Fruit fly (Drosophila melanogaster): ENCODE data around the gene CG7084.

The CG7084 gene

DNA sequence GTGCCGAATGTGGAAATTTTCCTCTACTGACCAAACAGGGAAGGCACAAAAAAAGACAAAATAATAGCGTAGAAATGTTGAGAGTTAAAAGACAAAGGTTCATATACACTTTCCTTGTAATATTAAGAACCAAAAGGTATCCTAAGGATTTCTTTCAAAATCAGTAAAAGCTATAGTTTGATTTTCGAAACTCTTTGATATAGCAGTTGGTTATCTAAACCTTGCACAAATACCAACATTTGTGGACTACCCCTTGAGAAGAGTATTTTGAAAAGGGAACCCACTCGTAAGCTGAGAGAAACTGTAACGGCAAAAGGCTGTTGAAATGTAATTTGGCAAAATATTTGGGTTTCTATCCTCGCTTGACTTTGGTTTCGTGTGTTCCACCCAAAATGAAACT is 28.8 kb upstream of the CG7084 start (continued):
- TF ChIP-seq tx (GFP tag; optimal IDR thresholded peaks at IDR 0.05) (no peak), Hr39 (optimal IDR thresholded peaks at IDR 0.05) (no peak), hb (GFP tag; IDR thresholded peaks at IDR 0.05; ENCODE audit: partially characterized antibody) (no peak), CG12071 (GFP tag; optimal IDR thresholded peaks at IDR 0.05) (no peak), dysf (GFP tag; IDR thresholded peaks at IDR 0.05) (0 out of 3 replicates have a peak, but pooled peaks have one; percentile 28), CG10267 (tag; optimal IDR thresholded peaks at IDR 0.05) (no peak), CG7963 (GFP tag; IDR thresholded peaks at IDR 0.05; ENCODE audit: partially characterized antibody) (no peak), prd (optimal IDR thresholded peaks at IDR 0.05) (no peak), prd (GFP tag; IDR thresholded peaks at IDR 0.05) (0 out of 3 replicates have a peak, but pooled peaks have one; percentile 35), CG12236 (GFP tag; optimal IDR thresholded peaks at IDR 0.05) (no peak), CG9817 (tag; optimal IDR thresholded peaks at IDR 0.05) (peak; percentile 23), Elba2 (GFP tag; optimal IDR thresholded peaks at IDR 0.05) (no peak), CG2202 (tag; optimal IDR thresholded peaks at IDR 0.05) (no peak), CG16863 (GFP tag; optimal IDR thresholded peaks at IDR 0.05) (no peak), tio (GFP tag; optimal IDR thresholded peaks at IDR 0.05) (no peak), Neu2 (GFP tag; optimal IDR thresholded peaks at IDR 0.05; ENCODE audit: borderline replicate concordance) (no peak), B-H2 (GFP tag; optimal IDR thresholded peaks at IDR 0.05) (no peak), nom (GFP tag; optimal IDR thresholded peaks at IDR 0.05) (no peak), zen2 (GFP tag; IDR thresholded peaks at IDR 0.05; ENCODE audit: partially characterized antibody) (no peak), pho (GFP tag; optimal IDR thresholded peaks at IDR 0.05) (no peak), CG31365 (tag; optimal IDR thresholded peaks at IDR 0.05) (no peak), CG1024 (GFP tag; IDR thresholded peaks at IDR 0.05) (no peak), run (tag; optimal IDR thresholded peaks at IDR 0.05) (no peak), lilli (GFP tag; optimal IDR thresholded peaks at IDR 0.05) (no peak), CG31441 (GFP tag; IDR thresholded peaks at IDR 0.05) (0 out of 2 replicates have a peak, but pooled peaks have one; percentile 29), Dfd (GFP tag; optimal IDR thresholded peaks at IDR 0.05) (no peak), CG18262 (tag; optimal IDR thresholded peaks at IDR 0.05) (no peak), Hr78 (GFP tag; optimal IDR thresholded peaks at IDR 0.05) (no peak), mld (GFP tag; IDR thresholded peaks at IDR 0.05; ENCODE audit: partially characterized antibody) (no peak), CG14441 (GFP tag; IDR thresholded peaks at IDR 0.05) (no peak), E2f2 (GFP tag; IDR thresholded peaks at IDR 0.05) (0 out of 2 replicates have a peak, but pooled peaks have one; percentile 8), trem (tag; optimal IDR thresholded peaks at IDR 0.05) (no peak), slou (GFP tag; optimal IDR thresholded peaks at IDR 0.05) (no peak), CoRest (tag; optimal IDR thresholded peaks at IDR 0.05) (peak; percentile 32), Atf3 (GFP tag; optimal IDR thresholded peaks at IDR 0.05) (no peak), CG32772 (GFP tag; IDR thresholded peaks at IDR 0.05) (no peak), dmrt99B (tag; optimal IDR thresholded peaks at IDR 0.05) (peak; percentile 40), CG3281 (GFP tag; optimal IDR thresholded peaks at IDR 0.05) (no peak), CG11085 (GFP tag; IDR thresholded peaks at IDR 0.05) (no peak), ewg (GFP tag; optimal IDR thresholded peaks at IDR 0.05) (no peak), ERR (GFP tag; optimal IDR thresholded peaks at IDR 0.05) (no peak), Side (GFP tag; optimal IDR thresholded peaks at IDR 0.05) (no peak), Vsx1 (GFP tag; optimal IDR thresholded peaks at IDR 0.05) (no peak), stwl (tag; optimal IDR thresholded peaks at IDR 0.05) (no peak), zf30C (GFP tag; optimal IDR thresholded peaks at IDR 0.05) (no peak), Mrtf (GFP tag; IDR thresholded peaks at IDR 0.05) (no peak), fru (optimal IDR thresholded peaks at IDR 0.05) (no peak), CG8944 (GFP tag; optimal IDR thresholded peaks at IDR 0.05) (no peak), Scr (GFP tag; IDR thresholded peaks at IDR 0.05; ENCODE audit: partially characterized antibody) (no peak), CG6683 (GFP tag; optimal IDR thresholded peaks at IDR 0.05) (no peak), nerfin-2 (GFP tag; IDR thresholded peaks at IDR 0.05; ENCODE audit: partially characterized antibody) (no peak)

All from whole organism, embryonic.